Worm (Caenorhabditis elegans): ENCODE data around the gene clec-266.

- no peak for TF ChIP-seq tbx-2 (tag; optimal IDR thresholded peaks at IDR 0.05)
- TF ChIP-seq nhr-19 (GFP tag; conservative IDR thresholded peaks at IDR 0.05) = no peak
Observed at ce11 chrX:6609251-6609650, 13.5 kb downstream of the clec-266 start.

Measured in whole organism, L1 larva.